Worm (Caenorhabditis elegans) whole organism, L3 larva: ENCODE results near the gene srh-172.

ENCODE experiments used
- ZK546.5 ChIP-seq: sonication (generic microtip); optimal IDR thresholded peaks from 2 replicates; lab custom pipeline; 2017; ENCODE audit warnings: missing biosample characterization, missing genetic modification characterization
- ceh-28 ChIP-seq: fragments of 150-350 bp; optimal IDR thresholded peaks from 2 replicates; lab custom pipeline; 2014; ENCODE audit warnings: missing biosample characterization, missing genetic modification reagents, missing genetic modification characterization
- egl-27 ChIP-seq: sonication (generic microtip); optimal IDR thresholded peaks from 4 replicates; lab custom pipeline; 2017; ENCODE audit warnings: missing biosample characterization, missing genetic modification reagents, missing genetic modification characterization
- fkh-2 ChIP-seq: fragments of 150-350 bp; optimal IDR thresholded peaks from 2 replicates; lab custom pipeline; 2014; ENCODE audit warnings: missing biosample characterization, missing genetic modification reagents, missing genetic modification characterization
- hmg-11 ChIP-seq: sonication (generic microtip); optimal IDR thresholded peaks from 2 replicates; lab custom pipeline; 2016; ENCODE audit warnings: missing genetic modification characterization, missing compliant biosample characterization
- lin-15B ChIP-seq: fragments of 150-350 bp; optimal IDR thresholded peaks from 2 replicates; lab custom pipeline; 2014; ENCODE audit warnings: missing biosample characterization, missing genetic modification characterization
- mdl-1 ChIP-seq: fragments of 150-350 bp; optimal IDR thresholded peaks from 2 replicates; lab custom pipeline; 2014; ENCODE audit warnings: missing biosample characterization, missing genetic modification characterization
- nhr-76 ChIP-seq: fragments of 150-350 bp; sonication (generic microtip); optimal IDR thresholded peaks from 5 replicates; lab custom pipeline; 2014; ENCODE audit warnings: missing biosample characterization, missing genetic modification characterization
- nhr-77 ChIP-seq: fragments of 150-350 bp; optimal IDR thresholded peaks from 2 replicates; lab custom pipeline; 2014; ENCODE audit warnings: missing biosample characterization, missing genetic modification characterization
- pqm-1 ChIP-seq: fragments of 150-350 bp; optimal IDR thresholded peaks from 2 replicates; lab custom pipeline; 2017; ENCODE audit warnings: missing biosample characterization, missing genetic modification characterization, inconsistent platforms
- tbx-2 ChIP-seq: sonication (generic microtip); optimal IDR thresholded peaks from 2 replicates; lab custom pipeline; 2016; ENCODE audit warnings: mild to moderate bottlenecking, missing genetic modification characterization, missing compliant biosample characterization
- unc-62 ChIP-seq: fragments of 150-350 bp; sonication (generic microtip); optimal IDR thresholded peaks from 4 replicates; lab custom pipeline; 2014; ENCODE audit warnings: missing biosample characterization, missing genetic modification reagents, missing genetic modification characterization
- zag-1 ChIP-seq: fragments of 150-350 bp; optimal IDR thresholded peaks from 2 replicates; lab custom pipeline; 2014; ENCODE audit warnings: missing biosample characterization, missing genetic modification characterization

DNA sequence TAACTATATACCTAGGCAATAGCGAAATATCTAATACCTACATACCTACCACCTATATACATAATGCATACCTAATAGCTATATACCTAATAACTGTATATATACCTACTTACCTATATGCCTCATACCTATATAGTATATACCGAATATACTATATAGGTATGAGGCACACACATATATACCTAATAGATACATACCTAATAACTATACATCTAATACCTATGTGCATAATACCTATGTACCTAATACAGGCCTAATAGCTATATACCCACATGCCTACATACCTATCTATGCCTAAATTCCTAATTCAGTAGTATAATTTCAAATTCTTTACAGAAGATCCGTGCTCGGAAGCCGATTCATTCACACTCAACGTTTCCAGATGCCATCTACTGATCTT is 4.4 kb upstream of the srh-172 start:
- TF ChIP-seq nhr-77 (tag; lab: Kevin White, UChicago), result no peak
- TF ChIP-seq ZK546.5 (tag; lab: Kevin White, UChicago), result no peak
- TF ChIP-seq mdl-1, result no peak
- TF ChIP-seq unc-62 (GFP tag; lab: Kevin White, UChicago), result no peak
- TF ChIP-seq egl-27 (tag; lab: Kevin White, UChicago), result no peak
- TF ChIP-seq nhr-76 (tag; lab: Kevin White, UChicago), result no peak
- no peak for TF ChIP-seq hmg-11 (tag; lab: Kevin White, UChicago)
- TF ChIP-seq pqm-1 (tag; lab: Kevin White, UChicago), result no peak
- TF ChIP-seq lin-15B, result no peak
- TF ChIP-seq ceh-28 (tag; lab: Kevin White, UChicago), result no peak
- TF ChIP-seq fkh-2, result no peak
- no peak for TF ChIP-seq tbx-2 (tag; lab: Kevin White, UChicago)
- no peak for TF ChIP-seq zag-1 (tag; lab: Kevin White, UChicago)
